Worm (Caenorhabditis elegans): ENCODE data around the gene lgc-27.

The lgc-27 gene

DNA sequence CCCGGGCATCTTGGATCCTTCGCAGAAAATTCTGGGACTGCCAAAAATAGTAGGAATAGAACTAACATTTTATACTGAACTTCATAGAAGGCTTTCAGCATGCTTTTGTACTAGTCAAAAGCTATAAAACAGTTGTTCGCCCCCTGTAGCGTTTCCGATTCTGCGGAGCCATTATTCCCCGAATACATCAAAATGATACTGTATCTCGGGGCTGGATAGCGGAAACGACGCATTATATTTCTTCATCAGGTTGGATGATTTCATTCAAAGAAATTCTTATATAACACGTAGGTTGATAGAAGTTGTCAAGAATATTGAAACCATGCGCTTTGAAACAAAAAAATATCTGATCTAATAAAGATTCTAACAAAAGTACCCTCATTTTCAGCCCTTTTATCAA is 30.9 kb upstream of the lgc-27 start, which contains the start of gene clec-137:
clec-137 (minus strand) TSS at position 101 of the 400 bp plus-strand sequence.
- TF ChIP-seq attf-3 (GFP tag; conservative IDR thresholded peaks at IDR 0.05) (no peak), ceh-40 (GFP tag; IDR thresholded peaks at IDR 0.05) (no peak), ZK185.1 (tag; optimal IDR thresholded peaks at IDR 0.05; ENCODE audit: poor library complexity, severe bottlenecking) (no peak), egl-18 (GFP tag; IDR thresholded peaks at IDR 0.05) (no peak), F22D6.2 (tag; optimal IDR thresholded peaks at IDR 0.05) (no peak), Y53F4B.3 (GFP tag; IDR thresholded peaks at IDR 0.05) (no peak), cebp-1 (GFP tag; IDR thresholded peaks at IDR 0.05) (no peak), cebp-1 (tag; optimal IDR thresholded peaks at IDR 0.05) (no peak), hrde-1 (tag; optimal IDR thresholded peaks at IDR 0.05; ENCODE audit: borderline replicate concordance) (no peak)

DNA sequence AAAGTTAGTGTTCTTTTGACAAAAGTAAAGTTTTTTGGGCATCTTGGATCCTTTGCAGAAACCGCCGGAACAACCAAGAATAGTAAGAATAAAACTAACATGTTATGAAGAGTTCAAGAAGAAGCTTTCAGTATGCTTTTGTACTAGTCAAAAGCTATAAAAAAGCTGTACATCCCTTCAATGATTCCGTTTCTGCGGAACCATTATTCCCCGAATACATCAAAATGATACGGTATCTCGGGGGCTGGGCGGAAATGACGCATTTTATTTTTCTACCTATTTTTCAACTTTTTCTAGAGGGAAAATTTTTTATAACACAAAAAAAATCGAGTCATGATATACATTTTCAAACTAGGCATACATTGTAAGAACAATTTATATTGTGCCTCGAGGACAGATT is 29.2 kb upstream of the lgc-27 start, which contains the start of gene clec-138:
clec-138 (minus strand) TSS at position 101 of the 400 bp plus-strand sequence.
- TF ChIP-seq madf-3 (GFP tag; IDR thresholded peaks at IDR 0.05) (no peak), lin-35 (GFP tag; optimal IDR thresholded peaks at IDR 0.05) (no peak), bed-1 (GFP tag; IDR thresholded peaks at IDR 0.05) (no peak), die-1 (tag; optimal IDR thresholded peaks at IDR 0.05) (no peak), rcor-1 (GFP tag; IDR thresholded peaks at IDR 0.05) (no peak), tlf-1 (GFP tag; optimal IDR thresholded peaks at IDR 0.05) (no peak), dox-1 (GFP tag; IDR thresholded peaks at IDR 0.05) (no peak), mcd-1 (GFP tag; IDR thresholded peaks at IDR 0.05) (no peak), lin-54 (GFP tag; optimal IDR thresholded peaks at IDR 0.05) (no peak), gei-17 (GFP tag; optimal IDR thresholded peaks at IDR 0.05) (no peak), nhr-120 (GFP tag; IDR thresholded peaks at IDR 0.05) (no peak), ceh-27 (GFP tag; optimal IDR thresholded peaks at IDR 0.05) (no peak), hlh-26 (GFP tag; conservative IDR thresholded peaks at IDR 0.05) (no peak), snpc-4 (GFP tag; optimal IDR thresholded peaks at IDR 0.05) (no peak), snpc-4 (tag; optimal IDR thresholded peaks at IDR 0.05) (no peak), lin-26 (GFP tag; IDR thresholded peaks at IDR 0.05) (no peak), C06A6.2 (GFP tag; conservative IDR thresholded peaks at IDR 0.05) (no peak), Y79H2A.3 (GFP tag; conservative IDR thresholded peaks at IDR 0.05) (no peak)

DNA sequence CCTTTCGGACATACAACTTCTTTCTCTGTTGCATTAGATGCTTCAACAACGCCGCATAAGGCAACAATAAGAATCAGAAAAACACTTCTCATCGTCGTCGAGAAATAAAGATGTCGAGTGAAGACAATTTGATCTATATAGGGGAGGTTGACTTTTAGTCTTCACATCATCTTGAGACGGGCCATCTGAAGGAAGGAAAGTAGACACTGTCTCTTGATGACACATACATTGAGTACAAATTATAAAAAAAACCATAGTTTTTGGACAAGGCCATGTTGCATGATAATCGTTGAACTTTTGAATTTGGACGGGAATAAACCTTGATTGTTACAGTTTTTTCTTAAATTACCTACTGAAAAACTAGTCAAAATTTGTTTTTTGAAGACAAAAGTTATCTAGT is 27.2 kb upstream of the lgc-27 start, which contains the start of gene clec-139:
clec-139 (minus strand) TSS at position 101 of the 400 bp plus-strand sequence.
- TF ChIP-seq hmg-20 (GFP tag; IDR thresholded peaks at IDR 0.05), result no peak
- TF ChIP-seq xnd-1 (tag; optimal IDR thresholded peaks at IDR 0.05), result no peak
- no peak for TF ChIP-seq T26A5.8 (tag; optimal IDR thresholded peaks at IDR 0.05)
- TF ChIP-seq F57A8.1 (GFP tag; optimal IDR thresholded peaks at IDR 0.05), result no peak
- TF ChIP-seq attf-5 (GFP tag; optimal IDR thresholded peaks at IDR 0.05), result no peak
- no peak for TF ChIP-seq F33H1.4 (GFP tag; IDR thresholded peaks at IDR 0.05)
- TF ChIP-seq rcor-1 (GFP tag; IDR thresholded peaks at IDR 0.05), result no peak
- no peak for TF ChIP-seq fkh-3 (tag; optimal IDR thresholded peaks at IDR 0.05)
- no peak for TF ChIP-seq F23B12.7 (tag; optimal IDR thresholded peaks at IDR 0.05; ENCODE audit: insufficient read depth)
- no peak for TF ChIP-seq akir-1 (GFP tag; optimal IDR thresholded peaks at IDR 0.05)
- no peak for TF ChIP-seq unc-62 (GFP tag; optimal IDR thresholded peaks at IDR 0.05)
- no peak for TF ChIP-seq ama-1 (optimal IDR thresholded peaks at IDR 0.05)
- TF ChIP-seq ama-1 (GFP tag; optimal IDR thresholded peaks at IDR 0.05), result no peak
- TF ChIP-seq snpc-4 (GFP tag; optimal IDR thresholded peaks at IDR 0.05), result no peak
- no peak for TF ChIP-seq snpc-4 (tag; optimal IDR thresholded peaks at IDR 0.05)
